Fruit fly (Drosophila melanogaster): ENCODE measurements around the gene IFT46.

The IFT46 gene

dm6 chr2L:18568715-18569114 is 47.2 kb downstream of the IFT46 start:
- TF ChIP-seq psq (optimal IDR thresholded peaks at IDR 0.05) (no peak), usp (GFP tag; optimal IDR thresholded peaks at IDR 0.05) (no peak), CG8478 (optimal IDR thresholded peaks at IDR 0.05) (no peak), Dll (optimal IDR thresholded peaks at IDR 0.05) (no peak), EcR (GFP tag; optimal IDR thresholded peaks at IDR 0.05) (no peak), pan (optimal IDR thresholded peaks at IDR 0.05) (no peak)

DNA sequence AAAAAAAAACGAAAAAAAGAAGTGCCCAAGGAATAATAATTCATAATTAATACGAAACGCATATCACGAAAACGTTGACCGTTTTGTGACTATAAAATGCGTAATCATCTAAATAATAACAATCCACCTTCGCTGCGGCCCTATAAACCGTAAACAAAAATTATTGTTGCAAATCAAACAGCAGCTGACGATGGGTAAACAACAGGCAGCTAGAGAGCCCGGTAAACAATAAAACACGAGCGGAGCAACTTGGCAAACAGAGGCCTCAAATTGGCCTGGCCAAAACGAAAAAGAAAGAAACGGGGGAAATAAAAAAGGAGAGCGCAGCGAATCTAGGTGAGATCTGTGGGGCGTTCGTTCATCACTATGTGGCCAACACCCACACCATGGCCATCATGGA is 48.3 kb downstream of the IFT46 start:
- no peak for TF ChIP-seq psq (optimal IDR thresholded peaks at IDR 0.05)
- TF ChIP-seq CG8478 (optimal IDR thresholded peaks at IDR 0.05): no peak
- TF ChIP-seq pan (optimal IDR thresholded peaks at IDR 0.05): no peak
- no peak for TF ChIP-seq EcR (GFP tag; optimal IDR thresholded peaks at IDR 0.05)
- TF ChIP-seq Dll (optimal IDR thresholded peaks at IDR 0.05): no peak
- no peak for TF ChIP-seq usp (GFP tag; optimal IDR thresholded peaks at IDR 0.05)

dm6 chr2L:18566235-18567158 is 49.4 kb downstream of the IFT46 start:
- TF ChIP-seq Dll (optimal IDR thresholded peaks at IDR 0.05) (no peak), CG8478 (optimal IDR thresholded peaks at IDR 0.05) (no peak)

- no peak for TF ChIP-seq CG8478 (optimal IDR thresholded peaks at IDR 0.05)
- TF ChIP-seq psq (optimal IDR thresholded peaks at IDR 0.05): no peak
- TF ChIP-seq pan (optimal IDR thresholded peaks at IDR 0.05): no peak
- TF ChIP-seq EcR (GFP tag; optimal IDR thresholded peaks at IDR 0.05): no peak
- no peak for TF ChIP-seq Dll (optimal IDR thresholded peaks at IDR 0.05)
- TF ChIP-seq usp (GFP tag; optimal IDR thresholded peaks at IDR 0.05): no peak
Measured at dm6 chr2L:18564417-18564816, 51.5 kb downstream of the IFT46 start.
